Fruit fly (Drosophila melanogaster) whole organism, embryonic: ENCODE results near the gene nmo.

Experiments used
- Adf1 ChIP-seq: fragments of 200-800 bp; sonication (Bioruptor generic); IDR thresholded peaks from 2 replicates; pipeline ENCODE4 v1.3.6; 2022; ENCODE audit warnings: missing biosample characterization, missing genetic modification characterization
- Asciz ChIP-seq: fragments of 200-800 bp; sonication (Bioruptor generic); optimal IDR thresholded peaks from 2 replicates; lab custom pipeline; 2017; ENCODE audit warnings: missing biosample characterization, mild to moderate bottlenecking, missing genetic modification characterization, missing genetic modification reagents
- BtbVII ChIP-seq: fragments of 200-800 bp; sonication (Bioruptor generic); optimal IDR thresholded peaks from 3 replicates; lab custom pipeline; 2017; ENCODE audit warnings: missing biosample characterization, mild to moderate bottlenecking, missing genetic modification characterization
- CG10267 ChIP-seq: fragments of 200-800 bp; sonication (Bioruptor generic); optimal IDR thresholded peaks from 2 replicates; lab custom pipeline; 2018; ENCODE audit warnings: missing biosample characterization, mild to moderate bottlenecking, missing genetic modification characterization, moderate library complexity
- CG11247 ChIP-seq: fragments of 200-800 bp; sonication (Bioruptor generic); IDR thresholded peaks from 2 replicates; pipeline ENCODE4 v1.3.6; 2022; ENCODE audit warnings: missing biosample characterization, missing genetic modification characterization
- CG12659 ChIP-seq: fragments of 200-800 bp; sonication (Bioruptor generic); optimal IDR thresholded peaks from 3 replicates; lab custom pipeline; 2017; ENCODE audit warnings: mild to moderate bottlenecking, missing biosample characterization, missing genetic modification reagents, missing genetic modification characterization
- CG12942 ChIP-seq: fragments of 200-800 bp; sonication (Bioruptor generic); optimal IDR thresholded peaks from 3 replicates; lab custom pipeline; 2016; ENCODE audit warnings: missing biosample characterization, missing genetic modification characterization
- CG13624 ChIP-seq: fragments of 200-800 bp; sonication (Bioruptor generic); optimal IDR thresholded peaks from 2 replicates; lab custom pipeline; 2016; ENCODE audit warnings: missing biosample characterization, missing genetic modification characterization
- CG17328 ChIP-seq: fragments of 200-800 bp; sonication (Bioruptor generic); IDR thresholded peaks from 2 replicates; pipeline ENCODE4 v1.3.6; 2022; ENCODE audit warnings: missing biosample characterization, missing genetic modification characterization
- CG17385 ChIP-seq: fragments of 200-800 bp; sonication (Bioruptor generic); optimal IDR thresholded peaks from 3 replicates; lab custom pipeline; 2018; ENCODE audit warnings: missing biosample characterization, mild to moderate bottlenecking, missing genetic modification characterization
- CG17612 ChIP-seq: fragments of 200-800 bp; sonication (Bioruptor generic); IDR thresholded peaks from 2 replicates; pipeline ENCODE4 v1.3.6; 2022; ENCODE audit warnings: missing biosample characterization, missing genetic modification characterization
- CG17912 ChIP-seq: fragments of 200-800 bp; sonication (Bioruptor generic); optimal IDR thresholded peaks from 2 replicates; lab custom pipeline; 2018; ENCODE audit warnings: missing biosample characterization, mild to moderate bottlenecking, missing genetic modification characterization
- CG18599 ChIP-seq: fragments of 200-800 bp; sonication (Bioruptor generic); optimal IDR thresholded peaks from 3 replicates; lab custom pipeline; 2017; ENCODE audit warnings: missing biosample characterization, missing genetic modification characterization, mild to moderate bottlenecking, moderate library complexity, missing genetic modification reagents
- CG2199 ChIP-seq: fragments of 200-800 bp; sonication (Bioruptor generic); IDR thresholded peaks from 3 replicates; pipeline ENCODE4 v1.3.6; 2022; ENCODE audit warnings: missing biosample characterization, missing genetic modification characterization
- CG34376 ChIP-seq: fragments of 200-800 bp; sonication (Bioruptor generic); optimal IDR thresholded peaks from 2 replicates; lab custom pipeline; 2018; ENCODE audit warnings: missing biosample characterization, mild to moderate bottlenecking, missing genetic modification characterization
- CG43689 ChIP-seq: fragments of 200-800 bp; sonication (Bioruptor generic); IDR thresholded peaks from 2 replicates; pipeline ENCODE4 v1.3.6; 2022; ENCODE audit warnings: missing biosample characterization, missing genetic modification characterization
- CG5245 ChIP-seq: fragments of 200-800 bp; sonication (Bioruptor generic); optimal IDR thresholded peaks from 3 replicates; lab custom pipeline; 2016; ENCODE audit warnings: missing biosample characterization, missing genetic modification characterization
- CG7271 ChIP-seq: fragments of 200-800 bp; sonication (Bioruptor generic); optimal IDR thresholded peaks from 2 replicates; lab custom pipeline; 2018; ENCODE audit warnings: missing biosample characterization, mild to moderate bottlenecking, missing genetic modification characterization, moderate library complexity
- CG8089 ChIP-seq: fragments of 200-800 bp; sonication (Bioruptor generic); optimal IDR thresholded peaks from 3 replicates; lab custom pipeline; 2016; ENCODE audit warnings: missing biosample characterization, missing genetic modification characterization
- CG8388 ChIP-seq: fragments of 200-800 bp; sonication (Bioruptor generic); optimal IDR thresholded peaks from 2 replicates; lab custom pipeline; 2019; ENCODE audit warnings: missing biosample characterization, mild to moderate bottlenecking, missing genetic modification characterization, moderate library complexity
- CG9609 ChIP-seq: fragments of 200-800 bp; sonication (Bioruptor generic); optimal IDR thresholded peaks from 3 replicates; lab custom pipeline; 2016; ENCODE audit warnings: missing biosample characterization, missing genetic modification characterization
- Dbx ChIP-seq: fragments of 200-800 bp; sonication (Bioruptor generic); IDR thresholded peaks from 3 replicates; pipeline ENCODE4 v1.3.6; 2022; ENCODE audit warnings: missing biosample characterization, missing genetic modification characterization
- Dip2 ChIP-seq: fragments of 200-800 bp; sonication (Bioruptor generic); IDR thresholded peaks from 2 replicates; pipeline ENCODE4 v1.3.6; 2022; ENCODE audit warnings: missing biosample characterization, missing genetic modification characterization
- Dip3 ChIP-seq: fragments of 200-800 bp; sonication (Bioruptor generic); optimal IDR thresholded peaks from 3 replicates; lab custom pipeline; 2016; ENCODE audit warnings: missing biosample characterization, missing genetic modification characterization
- ERR ChIP-seq: fragments of 200-800 bp; sonication (Bioruptor generic); optimal IDR thresholded peaks from 2 replicates; lab custom pipeline; 2016; ENCODE audit warnings: missing biosample characterization, missing genetic modification characterization
- Fer3 ChIP-seq: fragments of 200-800 bp; sonication (Bioruptor generic); optimal IDR thresholded peaks from 2 replicates; lab custom pipeline; 2018; ENCODE audit warnings: missing biosample characterization, mild to moderate bottlenecking, missing genetic modification characterization, moderate library complexity
- HLH3B ChIP-seq: fragments of 200-800 bp; sonication (Bioruptor generic); IDR thresholded peaks from 2 replicates; pipeline ENCODE4 v1.3.6; 2022; ENCODE audit warnings: missing biosample characterization, missing genetic modification characterization
- HLH54F ChIP-seq: fragments of 200-800 bp; sonication (Bioruptor generic); optimal IDR thresholded peaks from 3 replicates; lab custom pipeline; 2016; ENCODE audit warnings: missing biosample characterization, missing genetic modification characterization
- HmgD ChIP-seq: fragments of 200-800 bp; sonication (Bioruptor generic); optimal IDR thresholded peaks from 3 replicates; lab custom pipeline; 2016; ENCODE audit warnings: missing biosample characterization, missing genetic modification characterization
- HmgZ ChIP-seq: fragments of 200-800 bp; sonication (Bioruptor generic); optimal IDR thresholded peaks from 2 replicates; lab custom pipeline; 2018; ENCODE audit warnings: missing biosample characterization, mild to moderate bottlenecking, missing genetic modification characterization
- ash1 ChIP-seq: fragments of 200-800 bp; sonication (Bioruptor generic); optimal IDR thresholded peaks from 2 replicates; lab custom pipeline; 2018; ENCODE audit warnings: missing biosample characterization, mild to moderate bottlenecking, missing genetic modification characterization
- bab2 ChIP-seq: fragments of 200-800 bp; sonication (Bioruptor generic); optimal IDR thresholded peaks from 2 replicates; lab custom pipeline; 2016; ENCODE audit warnings: missing biosample characterization, missing genetic modification characterization
- caup ChIP-seq: fragments of 200-800 bp; sonication (Bioruptor generic); optimal IDR thresholded peaks from 3 replicates; lab custom pipeline; 2017; ENCODE audit warnings: missing biosample characterization, mild to moderate bottlenecking, missing genetic modification characterization, moderate library complexity; ENCODE audit not compliant: severe bottlenecking
- crc ChIP-seq: fragments of 200-800 bp; sonication (Bioruptor generic); optimal IDR thresholded peaks from 2 replicates; lab custom pipeline; 2016; ENCODE audit warnings: missing biosample characterization, missing genetic modification characterization
- dimm ChIP-seq: fragments of 200-800 bp; sonication (Bioruptor generic); IDR thresholded peaks from 2 replicates; pipeline ENCODE4 v1.3.6; 2022; ENCODE audit warnings: missing biosample characterization, missing genetic modification characterization
- fru ChIP-seq: fragments of >200 bp; optimal IDR thresholded peaks from 2 replicates; lab custom pipeline; 2017
- gsb ChIP-seq: fragments of 200-800 bp; sonication (Bioruptor generic); IDR thresholded peaks from 2 replicates; pipeline ENCODE4 v1.3.6; 2022; ENCODE audit warnings: missing biosample characterization, missing genetic modification characterization
- her ChIP-seq: fragments of 200-800 bp; sonication (Bioruptor generic); optimal IDR thresholded peaks from 2 replicates; lab custom pipeline; 2016; ENCODE audit warnings: missing biosample characterization, missing genetic modification characterization
- jing ChIP-seq: fragments of 200-800 bp; sonication (Bioruptor generic); optimal IDR thresholded peaks from 2 replicates; lab custom pipeline; 2018; ENCODE audit warnings: missing biosample characterization, mild to moderate bottlenecking, missing genetic modification characterization
- ken ChIP-seq: fragments of 200-800 bp; sonication (Bioruptor generic); IDR thresholded peaks from 3 replicates; pipeline ENCODE4 v1.3.6; 2022; ENCODE audit warnings: missing biosample characterization, missing genetic modification characterization
- nau ChIP-seq: fragments of 200-800 bp; sonication (Bioruptor generic); optimal IDR thresholded peaks from 3 replicates; lab custom pipeline; 2017; ENCODE audit warnings: missing biosample characterization, mild to moderate bottlenecking, missing genetic modification characterization, missing genetic modification reagents
- otp ChIP-seq: fragments of 200-800 bp; sonication (Bioruptor generic); IDR thresholded peaks from 3 replicates; pipeline ENCODE4, ENCODE4 v1.3.6; 2022; ENCODE audit warnings: missing biosample characterization, missing genetic modification characterization
- pzg ChIP-seq: fragments of 200-800 bp; sonication (Bioruptor generic); optimal IDR thresholded peaks from 3 replicates; lab custom pipeline; 2018; ENCODE audit warnings: missing biosample characterization, mild to moderate bottlenecking, missing genetic modification characterization, moderate library complexity
- sd ChIP-seq: fragments of 200-800 bp; sonication (Bioruptor generic); optimal IDR thresholded peaks from 3 replicates; lab custom pipeline; 2018; ENCODE audit warnings: missing biosample characterization, mild to moderate bottlenecking, missing genetic modification characterization, moderate library complexity
- sens-2 ChIP-seq: fragments of 200-800 bp; sonication (Bioruptor generic); IDR thresholded peaks from 2 replicates; pipeline ENCODE4 v1.3.6; 2022; ENCODE audit warnings: missing biosample characterization, missing genetic modification characterization
- sna ChIP-seq: fragments of 200-800 bp; sonication (Bioruptor generic); IDR thresholded peaks from 2 replicates; pipeline ENCODE4 v1.3.6; 2022; ENCODE audit warnings: missing biosample characterization, missing genetic modification characterization; ENCODE audit not compliant: partially characterized antibody
- sr ChIP-seq: fragments of 200-800 bp; sonication (Bioruptor generic); IDR thresholded peaks from 3 replicates; pipeline ENCODE4 v1.3.6; 2022; ENCODE audit warnings: missing biosample characterization, missing genetic modification characterization
- tgo ChIP-seq: fragments of 200-800 bp; sonication (Bioruptor generic); IDR thresholded peaks from 3 replicates; pipeline ENCODE4 v1.3.6; 2022; ENCODE audit warnings: missing biosample characterization, missing genetic modification characterization
- usp ChIP-seq: fragments of >200 bp; optimal IDR thresholded peaks from 2 replicates; lab custom pipeline; 2017; ENCODE audit warnings: missing biosample characterization, missing genetic modification characterization
- vnd ChIP-seq: fragments of 200-800 bp; sonication (Bioruptor generic); IDR thresholded peaks from 3 replicates; pipeline ENCODE4 v1.3.6; 2022; ENCODE audit warnings: missing biosample characterization, missing genetic modification characterization; ENCODE audit not compliant: partially characterized antibody

Gene nmo

DNA sequence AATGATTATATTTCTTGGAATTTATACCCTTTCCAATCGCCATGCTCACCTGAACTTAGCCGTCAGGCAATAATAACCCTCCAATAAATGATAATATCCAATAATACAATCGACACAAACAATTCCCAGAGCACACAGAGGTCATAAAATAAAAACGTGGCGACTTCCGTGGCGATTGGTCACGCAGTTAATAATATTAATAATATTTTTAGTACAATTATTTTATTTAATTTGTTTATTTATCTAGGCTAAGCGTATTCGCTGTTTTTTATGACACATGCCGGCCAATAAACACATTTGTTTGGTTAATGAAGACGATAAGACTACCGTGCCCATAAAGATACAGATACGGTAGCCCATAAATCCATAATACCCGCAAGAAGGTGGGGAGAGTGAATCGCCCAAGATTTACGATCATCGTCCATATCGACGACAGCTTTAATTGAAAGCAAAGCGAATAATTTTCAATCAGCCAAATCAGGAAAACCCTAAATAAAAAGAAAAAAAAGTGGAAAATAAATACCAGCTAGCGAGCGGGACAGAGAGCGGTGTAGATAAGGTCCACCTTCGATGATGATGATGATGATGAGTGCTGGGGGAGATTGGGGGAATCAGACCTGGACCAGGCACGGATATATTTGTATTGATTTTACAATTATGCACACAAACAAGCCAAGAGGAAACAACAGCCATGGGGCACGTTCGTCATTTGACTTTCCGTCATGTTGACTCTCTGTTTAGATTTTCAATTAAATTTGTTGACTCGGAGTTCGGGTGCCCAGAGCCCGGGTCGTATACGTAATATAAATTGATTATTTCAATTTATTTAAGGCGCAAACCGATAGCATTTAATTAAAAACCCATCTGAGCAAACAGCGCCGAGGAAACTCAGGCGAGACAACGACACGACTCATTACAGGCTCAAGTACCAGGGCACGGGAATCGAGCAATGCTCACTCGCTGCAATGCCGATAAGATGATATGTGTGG is 17.8 kb upstream of the nmo start (continued):
- no peak for TF ChIP-seq Asciz (GFP tag; lab: Kevin White, UChicago)
- no peak for TF ChIP-seq Adf1 (GFP tag; lab: Robert Waterston, UW)
- peak; percentile 24; the same call in 1 of the 2 replicates for TF ChIP-seq CG17328
- no peak for TF ChIP-seq Dip3 (GFP tag; lab: Kevin White, UChicago)
- TF ChIP-seq ash1 (GFP tag; lab: Kevin White, UChicago), result no peak
- no peak for TF ChIP-seq CG11247 (GFP tag; lab: Robert Waterston, UW)
- no peak for TF ChIP-seq Fer3 (tag; lab: Kevin White, UChicago)
- TF ChIP-seq vnd (GFP tag; lab: Robert Waterston, UW), result no peak
- TF ChIP-seq CG13624, result no peak
- no peak for TF ChIP-seq CG43689 (GFP tag; lab: Robert Waterston, UW)
- TF ChIP-seq caup (GFP tag; lab: Kevin White, UChicago), result no peak
- no peak for TF ChIP-seq CG5245 (GFP tag; lab: Kevin White, UChicago)
- TF ChIP-seq HmgD (GFP tag; lab: Kevin White, UChicago), result no peak
- no peak for TF ChIP-seq dimm (GFP tag; lab: Robert Waterston, UW)
- no peak for TF ChIP-seq bab2 (GFP tag; lab: Kevin White, UChicago)
- TF ChIP-seq fru (lab: Kevin White, UChicago), result no peak
- TF ChIP-seq CG7271, result no peak
- no peak for TF ChIP-seq CG9609 (GFP tag; lab: Kevin White, UChicago)
- no peak for TF ChIP-seq gsb (GFP tag; lab: Robert Waterston, UW)
- no peak for TF ChIP-seq her (GFP tag; lab: Kevin White, UChicago)
- no peak for TF ChIP-seq Dip2 (GFP tag; lab: Robert Waterston, UW)
- TF ChIP-seq CG17612, result no peak
- no peak for TF ChIP-seq ken (GFP tag; lab: Robert Waterston, UW)
- TF ChIP-seq BtbVII (GFP tag; lab: Kevin White, UChicago), result peak; percentile 23
- no peak for TF ChIP-seq CG17912 (GFP tag; lab: Kevin White, UChicago)
- no peak for TF ChIP-seq ERR (GFP tag; lab: Kevin White, UChicago)
- no peak for TF ChIP-seq pzg (GFP tag; lab: Kevin White, UChicago)
- TF ChIP-seq jing (GFP tag; lab: Kevin White, UChicago), result no peak
- TF ChIP-seq CG10267 (tag; lab: Kevin White, UChicago), result no peak
- no peak for TF ChIP-seq HmgZ
- no peak for TF ChIP-seq usp (GFP tag; lab: Kevin White, UChicago)
- no peak for TF ChIP-seq sna
- no peak for TF ChIP-seq CG12942 (GFP tag; lab: Kevin White, UChicago)
- TF ChIP-seq CG2199 (GFP tag; lab: Robert Waterston, UW), result no peak
- peak; percentile 4 for TF ChIP-seq CG17385 (GFP tag; lab: Kevin White, UChicago)
- TF ChIP-seq CG18599 (GFP tag; lab: Kevin White, UChicago), result no peak
- TF ChIP-seq crc (GFP tag; lab: Kevin White, UChicago), result no peak
- no peak for TF ChIP-seq Dbx (GFP tag; lab: Robert Waterston, UW)
- peak; percentile 88 for TF ChIP-seq CG34376
- TF ChIP-seq HLH3B (GFP tag; lab: Robert Waterston, UW), result no peak
- TF ChIP-seq CG8388 (GFP tag; lab: Kevin White, UChicago), result no peak
- no peak for TF ChIP-seq HLH54F
- peak; percentile 28; the same call in 1 of the 2 replicates for TF ChIP-seq sens-2 (GFP tag; lab: Robert Waterston, UW)
- peak; percentile 57 for TF ChIP-seq sd (tag; lab: Kevin White, UChicago)
- peak; percentile 15 for TF ChIP-seq nau
- no peak for TF ChIP-seq CG12659 (GFP tag; lab: Kevin White, UChicago)
- peak; percentile 67 for TF ChIP-seq otp (GFP tag; lab: Robert Waterston, UW)
- TF ChIP-seq tgo (GFP tag; lab: Robert Waterston, UW), result no peak
- TF ChIP-seq sr (GFP tag; lab: Robert Waterston, UW), result no peak
- no peak for TF ChIP-seq CG8089 (GFP tag; lab: Kevin White, UChicago)
